Fruit fly (Drosophila melanogaster) whole organism, prepupa: ENCODE results near the gene CG1774.

Experiments used
- CG15336 ChIP-seq: fragments of 200-800 bp; sonication (Bioruptor generic); IDR thresholded peaks from 2 replicates; pipeline ENCODE4 v1.3.6; 2022; ENCODE audit warnings: missing biosample characterization, missing genetic modification characterization
- CG4318 ChIP-seq: fragments of 200-800 bp; sonication (Bioruptor generic); optimal IDR thresholded peaks from 3 replicates; lab custom pipeline; 2017; ENCODE audit warnings: missing biosample characterization, mild to moderate bottlenecking, missing genetic modification characterization
- CG8632 ChIP-seq: fragments of 200-800 bp; sonication (Bioruptor generic); optimal IDR thresholded peaks from 3 replicates; lab custom pipeline; 2016; ENCODE audit warnings: missing biosample characterization, missing genetic modification characterization
- Hr38 ChIP-seq: sonication (Bioruptor generic); optimal IDR thresholded peaks from 2 replicates; lab custom pipeline; 2016; ENCODE audit warnings: missing biosample characterization, missing genetic modification characterization
- achi ChIP-seq: fragments of 200-800 bp; sonication (Bioruptor generic); optimal IDR thresholded peaks from 3 replicates; lab custom pipeline; 2016; ENCODE audit warnings: missing biosample characterization, missing genetic modification characterization

dm6 chr3R:31577351-31577750 lies 15.3 kb upstream of the CG1774 start:
- TF ChIP-seq CG15336: no peak
- TF ChIP-seq achi (GFP tag; lab: Kevin White, UChicago): no peak
- TF ChIP-seq CG4318 (GFP tag; lab: Kevin White, UChicago): no peak
- TF ChIP-seq CG8632 (GFP tag; lab: Kevin White, UChicago): no peak
- TF ChIP-seq Hr38 (GFP tag; lab: Kevin White, UChicago): no peak
